In genomic region chrIV:1400016-1400415, ce11 we compare ENCODE assay signal across 4 worm cellular contexts.
TF ChIP-seq lines count a peak whose summit lies in the region.

No protein-coding gene starts in this region.

TF ChIP-seq in whole organism, L3 larva, 47 proteins besides CTCF, POLR2A, EP300 and RAD21:
- TF ChIP-seq ceh-28 (tag; optimal IDR thresholded peaks at IDR 0.05; lab: Kevin White, UChicago) (peak; percentile 43), fkh-2 (tag; optimal IDR thresholded peaks at IDR 0.05; lab: Kevin White, UChicago) (no peak), nhr-28 (tag; optimal IDR thresholded peaks at IDR 0.05; lab: Kevin White, UChicago) (no peak)
TF ChIP-seq in whole organism, L3 larva: peak in this region for 1.

TF ChIP-seq in whole organism, L4 larva, 104 proteins besides CTCF, POLR2A, EP300 and RAD21:
- no peak for TF ChIP-seq nhr-11 (tag; optimal IDR thresholded peaks at IDR 0.05; lab: Kevin White, UChicago)
- no peak for TF ChIP-seq attf-4 (tag; optimal IDR thresholded peaks at IDR 0.05; lab: Kevin White, UChicago)
- TF ChIP-seq mxl-3 (GFP tag; optimal IDR thresholded peaks at IDR 0.05; lab: Kevin White, UChicago) = no peak
- TF ChIP-seq hlh-30 (tag; optimal IDR thresholded peaks at IDR 0.05; lab: Kevin White, UChicago; ENCODE audit: insufficient read depth) = no peak
- no peak for TF ChIP-seq tra-1 (GFP tag; IDR thresholded peaks at IDR 0.05; lab: Robert Waterston, UW)
- TF ChIP-seq lin-13 (GFP tag; optimal IDR thresholded peaks at IDR 0.05; lab: Kevin White, UChicago) = no peak
- TF ChIP-seq unc-62 (GFP tag; optimal IDR thresholded peaks at IDR 0.05 in 1 of 2; lab: Kevin White, UChicago) = peak in 1 of 2 experiments; percentile 65
- no peak for TF ChIP-seq unc-62 (tag; optimal IDR thresholded peaks at IDR 0.05; lab: Kevin White, UChicago)
- peak; percentile 55 for TF ChIP-seq ceh-28 (tag; optimal IDR thresholded peaks at IDR 0.05; lab: Kevin White, UChicago)
- no peak for TF ChIP-seq nhr-41 (GFP tag; IDR thresholded peaks at IDR 0.05; lab: Robert Waterston, UW)

TF ChIP-seq in whole organism, late embryonic, 69 proteins besides CTCF, POLR2A, EP300 and RAD21:
- no peak for TF ChIP-seq npax-4 (tag; optimal IDR thresholded peaks at IDR 0.05; lab: Kevin White, UChicago)
- no peak for TF ChIP-seq fax-1 (tag; optimal IDR thresholded peaks at IDR 0.05; lab: Kevin White, UChicago)
- TF ChIP-seq ceh-48 (tag; optimal IDR thresholded peaks at IDR 0.05; lab: Kevin White, UChicago) = peak; percentile 22
TF ChIP-seq in whole organism, late embryonic: peak in this region for 1.

TF ChIP-seq in whole organism, midembryonic, 9 proteins besides CTCF, POLR2A, EP300 and RAD21:
- no peak for TF ChIP-seq ztf-29 (GFP tag; IDR thresholded peaks at IDR 0.05; lab: Robert Waterston, UW)
- TF ChIP-seq med-1 (GFP tag; optimal IDR thresholded peaks at IDR 0.05; lab: Kevin White, UChicago; ENCODE audit: insufficient read depth) = no peak
- TF ChIP-seq klf-2 (GFP tag; conservative IDR thresholded peaks at IDR 0.05; lab: Robert Waterston, UW) = no peak
- TF ChIP-seq ztf-23 (GFP tag; IDR thresholded peaks at IDR 0.05; lab: Robert Waterston, UW) = no peak
- no peak for TF ChIP-seq tab-1 (GFP tag; IDR thresholded peaks at IDR 0.05; lab: Robert Waterston, UW)
- TF ChIP-seq flt-1 (GFP tag; IDR thresholded peaks at IDR 0.05; lab: Robert Waterston, UW) = no peak
- no peak for TF ChIP-seq cog-1 (tag; optimal IDR thresholded peaks at IDR 0.05; lab: Kevin White, UChicago)
- peak; percentile 71 for TF ChIP-seq T22C8.4 (GFP tag; IDR thresholded peaks at IDR 0.05; lab: Robert Waterston, UW)
